Fruit fly (Drosophila melanogaster) whole organism, embryonic: ENCODE results near the gene Ube3a.

Source experiments
- Abd-B ChIP-seq: fragments of 200-800 bp; sonication (Bioruptor generic); optimal IDR thresholded peaks from 2 replicates; lab custom pipeline; 2018; ENCODE audit warnings: missing biosample characterization, mild to moderate bottlenecking, missing genetic modification characterization, moderate library complexity
- Ada2b ChIP-seq: fragments of 200-800 bp; sonication (Bioruptor generic); IDR thresholded peaks from 2 replicates; pipeline ENCODE4 v1.3.6; 2022; ENCODE audit warnings: missing biosample characterization, missing genetic modification characterization
- CG12219 ChIP-seq: fragments of 200-800 bp; sonication (Bioruptor generic); optimal IDR thresholded peaks from 3 replicates; lab custom pipeline; 2018; ENCODE audit warnings: missing biosample characterization, mild to moderate bottlenecking, missing genetic modification characterization
- CG14014 ChIP-seq: fragments of 200-800 bp; sonication (Bioruptor generic); IDR thresholded peaks from 2 replicates; pipeline ENCODE4 v1.3.6; 2022; ENCODE audit warnings: missing biosample characterization, missing genetic modification characterization
- CG15479 ChIP-seq: fragments of 200-800 bp; sonication (Bioruptor generic); optimal IDR thresholded peaks from 3 replicates; lab custom pipeline; 2019; ENCODE audit warnings: missing biosample characterization, mild to moderate bottlenecking, missing genetic modification characterization, moderate library complexity
- CG17361 ChIP-seq: fragments of 200-800 bp; sonication (Bioruptor generic); IDR thresholded peaks from 3 replicates; pipeline ENCODE4 v1.3.6; 2022; ENCODE audit warnings: missing biosample characterization, missing genetic modification characterization
- CG1832 ChIP-seq: fragments of 200-800 bp; sonication (Bioruptor generic); optimal IDR thresholded peaks from 2 replicates; lab custom pipeline; 2017; ENCODE audit warnings: missing biosample characterization, mild to moderate bottlenecking, missing genetic modification characterization, inconsistent platforms
- CG18476 ChIP-seq: fragments of 200-800 bp; sonication (Bioruptor generic); optimal IDR thresholded peaks from 2 replicates; lab custom pipeline; 2016; ENCODE audit warnings: missing biosample characterization, mild to moderate bottlenecking, missing genetic modification characterization
- CG2199 ChIP-seq: fragments of 200-800 bp; sonication (Bioruptor generic); IDR thresholded peaks from 3 replicates; pipeline ENCODE4 v1.3.6; 2022; ENCODE audit warnings: missing biosample characterization, missing genetic modification characterization
- CG30020 ChIP-seq: fragments of 200-800 bp; optimal IDR thresholded peaks from 2 replicates; lab custom pipeline; 2019; ENCODE audit warnings: missing biosample characterization, mild to moderate bottlenecking, missing genetic modification characterization, moderate library complexity
- CG31365 ChIP-seq: fragments of 200-800 bp; sonication (Bioruptor generic); optimal IDR thresholded peaks from 2 replicates; lab custom pipeline; 2018; ENCODE audit warnings: missing biosample characterization, mild to moderate bottlenecking, missing genetic modification characterization
- CG4282 ChIP-seq: fragments of 200-800 bp; sonication (Bioruptor generic); optimal IDR thresholded peaks from 2 replicates; lab custom pipeline; 2016; ENCODE audit warnings: missing biosample characterization, missing genetic modification characterization
- CG4617 ChIP-seq: fragments of 200-800 bp; sonication (Bioruptor generic); optimal IDR thresholded peaks from 3 replicates; lab custom pipeline; 2016; ENCODE audit warnings: missing biosample characterization, missing genetic modification characterization, borderline replicate concordance
- CG5953 ChIP-seq: fragments of 200-800 bp; sonication (Bioruptor generic); IDR thresholded peaks from 2 replicates; pipeline ENCODE4 v1.3.6; 2022; ENCODE audit warnings: missing biosample characterization, missing genetic modification characterization
- CG6254 ChIP-seq: fragments of 200-800 bp; sonication (Bioruptor generic); optimal IDR thresholded peaks from 3 replicates; lab custom pipeline; 2017; ENCODE audit warnings: mild to moderate bottlenecking, missing biosample characterization, missing genetic modification reagents, missing genetic modification characterization
- CG6689 ChIP-seq: fragments of 200-800 bp; sonication (Bioruptor generic); IDR thresholded peaks from 2 replicates; pipeline ENCODE4 v1.3.6; 2022; ENCODE audit warnings: missing biosample characterization, missing genetic modification characterization
- CG7372 ChIP-seq: fragments of 200-800 bp; sonication (Bioruptor generic); IDR thresholded peaks from 2 replicates; pipeline ENCODE4 v1.3.6; 2022; ENCODE audit warnings: missing biosample characterization, missing genetic modification characterization
- CG8478 ChIP-seq: fragments of >200 bp; optimal IDR thresholded peaks from 2 replicates; lab custom pipeline; 2018
- Dip3 ChIP-seq: fragments of 200-800 bp; sonication (Bioruptor generic); optimal IDR thresholded peaks from 3 replicates; lab custom pipeline; 2016; ENCODE audit warnings: missing biosample characterization, missing genetic modification characterization
- GATAe ChIP-seq: fragments of 200-800 bp; sonication (Bioruptor generic); conservative IDR thresholded peaks from 2 replicates; pipeline ENCODE4 v1.3.6; 2022; ENCODE audit warnings: missing biosample characterization, missing genetic modification characterization
- Kr ChIP-seq: fragments of 200-800 bp; sonication (Bioruptor generic); optimal IDR thresholded peaks from 2 replicates; lab custom pipeline; 2017; ENCODE audit warnings: missing biosample characterization, mild to moderate bottlenecking, missing genetic modification characterization
- Mes4 ChIP-seq: fragments of 200-800 bp; sonication (Bioruptor generic); optimal IDR thresholded peaks from 2 replicates; lab custom pipeline; 2016; ENCODE audit warnings: missing biosample characterization, missing genetic modification characterization
- Rx ChIP-seq: fragments of 200-800 bp; sonication (Bioruptor generic); IDR thresholded peaks from 2 replicates; pipeline ENCODE4 v1.3.6; 2022; ENCODE audit warnings: missing biosample characterization, missing genetic modification characterization
- TFAM ChIP-seq: fragments of 200-800 bp; sonication (Bioruptor generic); optimal IDR thresholded peaks from 2 replicates; lab custom pipeline; 2017; ENCODE audit warnings: missing biosample characterization, missing genetic modification characterization, inconsistent platforms
- ato ChIP-seq: fragments of 200-800 bp; sonication (Bioruptor generic); IDR thresholded peaks from 2 replicates; pipeline ENCODE4 v1.3.6; 2022; ENCODE audit warnings: missing biosample characterization, missing genetic modification characterization; ENCODE audit not compliant: partially characterized antibody
- cad ChIP-seq: fragments of >200 bp; optimal IDR thresholded peaks from 2 replicates; lab custom pipeline; 2017; ENCODE audit warnings: missing biosample characterization, missing genetic modification characterization
- cwo ChIP-seq: fragments of 200-800 bp; sonication (Bioruptor generic); optimal IDR thresholded peaks from 3 replicates; lab custom pipeline; 2017; ENCODE audit warnings: missing biosample characterization, missing genetic modification characterization, mild to moderate bottlenecking, moderate library complexity, missing genetic modification reagents
- dati ChIP-seq: fragments of 200-800 bp; sonication (Bioruptor generic); IDR thresholded peaks from 2 replicates; pipeline ENCODE4 v1.3.6; 2022; ENCODE audit warnings: missing biosample characterization, missing genetic modification characterization
- dm ChIP-seq: fragments of 200-800 bp; sonication (Bioruptor generic); optimal IDR thresholded peaks from 3 replicates; lab custom pipeline; 2016; ENCODE audit warnings: missing biosample characterization, missing genetic modification characterization
- eve ChIP-seq, 2 experiments: fragments of >200 bp; optimal IDR thresholded peaks; 2 replicates each; lab custom pipeline; 2017; ENCODE audit warnings: missing biosample characterization in 2 of 2, missing genetic modification characterization in 2 of 2
- fd102C ChIP-seq: fragments of 200-800 bp; sonication (Bioruptor generic); optimal IDR thresholded peaks from 2 replicates; lab custom pipeline; 2018; ENCODE audit warnings: missing biosample characterization, mild to moderate bottlenecking, missing genetic modification characterization, moderate library complexity
- fru ChIP-seq: fragments of >200 bp; optimal IDR thresholded peaks from 2 replicates; lab custom pipeline; 2017
- grn ChIP-seq: fragments of 200-800 bp; sonication (Bioruptor generic); optimal IDR thresholded peaks from 3 replicates; lab custom pipeline; 2017; ENCODE audit warnings: missing biosample characterization, missing genetic modification characterization
- hth ChIP-seq: fragments of >200 bp; optimal IDR thresholded peaks from 2 replicates; lab custom pipeline; 2017; ENCODE audit warnings: inconsistent platforms
- ind ChIP-seq: fragments of 200-800 bp; sonication (Bioruptor generic); optimal IDR thresholded peaks from 3 replicates; lab custom pipeline; 2016; ENCODE audit warnings: missing biosample characterization, missing genetic modification characterization
- lmd ChIP-seq: fragments of 200-800 bp; sonication (Bioruptor generic); IDR thresholded peaks from 2 replicates; pipeline ENCODE4 v1.3.6; 2022; ENCODE audit warnings: missing biosample characterization, missing genetic modification characterization
- nau ChIP-seq: fragments of 200-800 bp; sonication (Bioruptor generic); optimal IDR thresholded peaks from 3 replicates; lab custom pipeline; 2017; ENCODE audit warnings: missing biosample characterization, mild to moderate bottlenecking, missing genetic modification characterization, missing genetic modification reagents
- pita ChIP-seq: fragments of 200-800 bp; sonication (Bioruptor generic); optimal IDR thresholded peaks from 2 replicates; lab custom pipeline; 2017; ENCODE audit warnings: missing biosample characterization, mild to moderate bottlenecking, missing genetic modification characterization
- rib ChIP-seq: fragments of 200-800 bp; sonication (Bioruptor generic); IDR thresholded peaks from 2 replicates; pipeline ENCODE4 v1.3.6; 2022; ENCODE audit warnings: missing biosample characterization, missing genetic modification characterization
- sc ChIP-seq, 3 experiments: fragments of >200 bp in 2 of 3; fragments of 200-800 bp in 1 of 3; sonication (Bioruptor generic) in 1 of 3; optimal IDR thresholded peaks; 2 replicates in 2 of 3; 3 replicates in 1 of 3; lab custom pipeline; 2017; ENCODE audit warnings: mild to moderate bottlenecking in 1 of 3, missing biosample characterization in 1 of 3, missing genetic modification characterization in 1 of 3, missing genetic modification reagents in 1 of 3
- scrt ChIP-seq: fragments of 200-800 bp; sonication (Bioruptor generic); optimal IDR thresholded peaks from 2 replicates; lab custom pipeline; 2018; ENCODE audit warnings: missing biosample characterization, mild to moderate bottlenecking, missing genetic modification characterization, moderate library complexity
- sqz ChIP-seq: fragments of 200-800 bp; sonication (Bioruptor generic); optimal IDR thresholded peaks from 3 replicates; lab custom pipeline; 2018; ENCODE audit warnings: missing biosample characterization, mild to moderate bottlenecking, missing genetic modification characterization
- stwl ChIP-seq: fragments of 200-800 bp; sonication (Bioruptor generic); optimal IDR thresholded peaks from 3 replicates; lab custom pipeline; 2018; ENCODE audit warnings: missing biosample characterization, mild to moderate bottlenecking, missing genetic modification characterization, moderate library complexity
- tin ChIP-seq: fragments of 200-800 bp; sonication (Bioruptor generic); optimal IDR thresholded peaks from 3 replicates; lab custom pipeline; 2016; ENCODE audit warnings: missing biosample characterization, missing genetic modification characterization
- tio ChIP-seq: fragments of 200-800 bp; sonication (Bioruptor generic); optimal IDR thresholded peaks from 2 replicates; lab custom pipeline; 2017; ENCODE audit warnings: missing biosample characterization, missing genetic modification characterization, inconsistent platforms
- tll ChIP-seq, 2 experiments: fragments of 200-800 bp in 1 of 2; fragments of >200 bp in 1 of 2; sonication (Bioruptor generic) in 1 of 2; optimal IDR thresholded peaks; 2 replicates each; lab custom pipeline; 2017 to 2019; ENCODE audit warnings: missing biosample characterization in 2 of 2, missing genetic modification characterization in 2 of 2, mild to moderate bottlenecking in 1 of 2, moderate library complexity in 1 of 2
- ttk ChIP-seq: fragments of 200-800 bp; sonication (Bioruptor generic); IDR thresholded peaks from 2 replicates; pipeline ENCODE4 v2.1.2; 2022; ENCODE audit warnings: missing biosample characterization, missing genetic modification characterization
- twi ChIP-seq: fragments of 200-800 bp; optimal IDR thresholded peaks from 2 replicates; lab custom pipeline; 2019; ENCODE audit warnings: missing biosample characterization, mild to moderate bottlenecking, missing genetic modification characterization, moderate library complexity
- vfl ChIP-seq: fragments of 200-800 bp; sonication (Bioruptor generic); optimal IDR thresholded peaks from 2 replicates; lab custom pipeline; 2016; ENCODE audit warnings: missing biosample characterization, missing genetic modification characterization
- z ChIP-seq: fragments of 200-800 bp; sonication (Bioruptor generic); IDR thresholded peaks from 3 replicates; pipeline ENCODE4 v1.3.6; 2022; ENCODE audit warnings: missing biosample characterization, missing genetic modification characterization

Ube3a gene

dm6 chr3L:11244024-11244576 lies 33.7 kb upstream of the Ube3a start (continued):
- TF ChIP-seq TFAM (no peak), z (GFP tag; lab: Robert Waterston, UW) (peak; percentile 78; the same call in 2 of the 3 replicates)

dm6 chr3L:11243292-11243670 lies 32.9 kb upstream of the Ube3a start:
- TF ChIP-seq Abd-B (no peak), CG2199 (0 out of 3 replicates have a peak, but pooled peaks have one; percentile 37), nau (GFP tag; lab: Kevin White, UChicago) (no peak), CG17361 (no peak), CG6254 (GFP tag; lab: Kevin White, UChicago) (no peak), cwo (GFP tag; lab: Kevin White, UChicago) (no peak), CG6689 (GFP tag; lab: Robert Waterston, UW) (no peak), CG14014 (GFP tag; lab: Robert Waterston, UW) (no peak), Ada2b (no peak), CG31365 (tag; lab: Kevin White, UChicago) (no peak), ato (no peak), CG30020 (tag; lab: Kevin White, UChicago) (no peak), Kr (GFP tag; lab: Kevin White, UChicago) (no peak), CG15479 (GFP tag; lab: Kevin White, UChicago) (peak; percentile 53), fru (lab: Kevin White, UChicago) (no peak), CG18476 (GFP tag; lab: Kevin White, UChicago) (no peak), lmd (GFP tag; lab: Robert Waterston, UW) (no peak), ttk (no peak), CG12219 (GFP tag; lab: Kevin White, UChicago) (no peak), CG7372 (no peak), sqz (GFP tag; lab: Kevin White, UChicago) (no peak), CG8478 (lab: Kevin White, UChicago) (no peak), CG4617 (GFP tag; lab: Kevin White, UChicago) (no peak), rib (GFP tag; lab: Robert Waterston, UW) (no peak), CG1832 (GFP tag; lab: Kevin White, UChicago) (no peak), Rx (GFP tag; lab: Robert Waterston, UW) (no peak), cad (GFP tag; lab: Kevin White, UChicago) (peak; percentile 37), CG4282 (GFP tag; lab: Kevin White, UChicago) (no peak), grn (GFP tag; lab: Kevin White, UChicago) (no peak), CG5953 (GFP tag; lab: Robert Waterston, UW) (no peak), scrt (GFP tag; lab: Kevin White, UChicago) (no peak), stwl (tag; lab: Kevin White, UChicago) (no peak), Dip3 (GFP tag; lab: Kevin White, UChicago) (no peak), twi (peak; percentile 30), pita (GFP tag; lab: Kevin White, UChicago) (no peak), tin (GFP tag; lab: Kevin White, UChicago) (no peak), Mes4 (no peak), sc (optimal IDR thresholded peaks at IDR 0.05; lab: Kevin White, UChicago) (no peak), sc (GFP tag; optimal IDR thresholded peaks at IDR 0.05; lab: Kevin White, UChicago) (no peak), GATAe (no peak), ind (no peak), dm (no peak), eve (GFP tag; optimal IDR thresholded peaks at IDR 0.05; lab: Kevin White, UChicago) (no peak), tio (GFP tag; lab: Kevin White, UChicago) (no peak), fd102C (GFP tag; lab: Kevin White, UChicago) (no peak), dati (GFP tag; lab: Robert Waterston, UW) (no peak), hth (lab: Kevin White, UChicago) (peak; percentile 12), vfl (GFP tag; lab: Kevin White, UChicago) (peak; percentile 3), tll (GFP tag; optimal IDR thresholded peaks at IDR 0.05; lab: Kevin White, UChicago) (peak in 1 of 2 experiments; percentile 86)
